Fruit fly (Drosophila melanogaster) whole organism, embryonic: Measurements from ENCODE around the gene CG15514.

Experiments
- Aef1 ChIP-seq: fragments of 200-800 bp; sonication (Bioruptor generic); IDR thresholded peaks from 3 replicates; pipeline ENCODE4 v1.3.6; 2022; ENCODE audit warnings: missing biosample characterization, missing genetic modification characterization
- B-H2 ChIP-seq: fragments of 200-800 bp; sonication (Bioruptor generic); optimal IDR thresholded peaks from 2 replicates; lab custom pipeline; 2018; ENCODE audit warnings: missing biosample characterization, mild to moderate bottlenecking, missing genetic modification characterization
- BEAF-32 ChIP-seq: fragments of 200-800 bp; sonication (Bioruptor generic); optimal IDR thresholded peaks from 3 replicates; lab custom pipeline; 2017; ENCODE audit warnings: missing biosample characterization, missing genetic modification characterization, mild to moderate bottlenecking, moderate library complexity, missing genetic modification reagents
- CG10147 ChIP-seq: fragments of 200-800 bp; sonication (Bioruptor generic); optimal IDR thresholded peaks from 2 replicates; lab custom pipeline; 2019; ENCODE audit warnings: missing biosample characterization, mild to moderate bottlenecking, missing genetic modification characterization, moderate library complexity
- CG10959 ChIP-seq: fragments of 200-800 bp; sonication (Bioruptor generic); IDR thresholded peaks from 2 replicates; pipeline ENCODE4 v1.3.6; 2022; ENCODE audit warnings: missing biosample characterization, missing genetic modification characterization
- CG14710 ChIP-seq: fragments of 200-800 bp; sonication (Bioruptor generic); optimal IDR thresholded peaks from 3 replicates; lab custom pipeline; 2019; ENCODE audit warnings: missing biosample characterization, mild to moderate bottlenecking, missing genetic modification characterization, moderate library complexity
- CG17186 ChIP-seq: fragments of 200-800 bp; sonication (Bioruptor generic); optimal IDR thresholded peaks from 3 replicates; lab custom pipeline; 2017; ENCODE audit warnings: missing biosample characterization, missing genetic modification reagents, missing genetic modification characterization
- CG17912 ChIP-seq: fragments of 200-800 bp; sonication (Bioruptor generic); optimal IDR thresholded peaks from 2 replicates; lab custom pipeline; 2018; ENCODE audit warnings: missing biosample characterization, mild to moderate bottlenecking, missing genetic modification characterization
- CG18476 ChIP-seq: fragments of 200-800 bp; sonication (Bioruptor generic); optimal IDR thresholded peaks from 2 replicates; lab custom pipeline; 2016; ENCODE audit warnings: missing biosample characterization, mild to moderate bottlenecking, missing genetic modification characterization
- CG2712 ChIP-seq: fragments of 200-800 bp; optimal IDR thresholded peaks from 3 replicates; lab custom pipeline; 2019; ENCODE audit warnings: missing biosample characterization, mild to moderate bottlenecking, missing genetic modification characterization, moderate library complexity
- CG32767 ChIP-seq: fragments of 200-800 bp; sonication (Bioruptor generic); IDR thresholded peaks from 2 replicates; pipeline ENCODE4 v1.3.6; 2022; ENCODE audit warnings: missing biosample characterization, missing genetic modification characterization
- CG3847 ChIP-seq: fragments of 200-800 bp; sonication (Bioruptor generic); IDR thresholded peaks from 2 replicates; pipeline ENCODE4 v1.3.6; 2022; ENCODE audit warnings: missing biosample characterization, missing genetic modification characterization
- CG4424 ChIP-seq: fragments of 200-800 bp; sonication (Bioruptor generic); optimal IDR thresholded peaks from 3 replicates; lab custom pipeline; 2016; ENCODE audit warnings: missing biosample characterization, missing genetic modification characterization
- CG6654 ChIP-seq: fragments of 200-800 bp; sonication (Bioruptor generic); optimal IDR thresholded peaks from 2 replicates; lab custom pipeline; 2017; ENCODE audit warnings: missing biosample characterization, mild to moderate bottlenecking, missing genetic modification characterization
- CG6813 ChIP-seq: fragments of 200-800 bp; sonication (Bioruptor generic); optimal IDR thresholded peaks from 2 replicates; lab custom pipeline; 2017; ENCODE audit warnings: missing biosample characterization, missing genetic modification characterization, mild to moderate bottlenecking, moderate library complexity, missing genetic modification reagents
- CG7271 ChIP-seq: fragments of 200-800 bp; sonication (Bioruptor generic); optimal IDR thresholded peaks from 2 replicates; lab custom pipeline; 2018; ENCODE audit warnings: missing biosample characterization, mild to moderate bottlenecking, missing genetic modification characterization, moderate library complexity
- CG8924 ChIP-seq: fragments of 200-800 bp; optimal IDR thresholded peaks from 3 replicates; lab custom pipeline; 2019; ENCODE audit warnings: missing biosample characterization, mild to moderate bottlenecking, missing genetic modification characterization, moderate library complexity
- CG9437 ChIP-seq: fragments of 200-800 bp; sonication (Bioruptor generic); optimal IDR thresholded peaks from 2 replicates; lab custom pipeline; 2018; ENCODE audit warnings: missing biosample characterization, mild to moderate bottlenecking, missing genetic modification characterization
- CG9797 ChIP-seq: fragments of 200-800 bp; sonication (Bioruptor generic); optimal IDR thresholded peaks from 3 replicates; lab custom pipeline; 2018; ENCODE audit warnings: missing biosample characterization, mild to moderate bottlenecking, missing genetic modification characterization
- CHES-1-like ChIP-seq: fragments of 200-800 bp; sonication (Bioruptor generic); optimal IDR thresholded peaks from 2 replicates; lab custom pipeline; 2016; ENCODE audit warnings: missing biosample characterization, missing genetic modification characterization
- CTCF ChIP-seq: fragments of 200-800 bp; sonication (Bioruptor generic); optimal IDR thresholded peaks from 2 replicates; lab custom pipeline; 2017; ENCODE audit warnings: missing biosample characterization, mild to moderate bottlenecking, missing genetic modification characterization, moderate library complexity
- CrebB ChIP-seq: fragments of 200-800 bp; sonication (Bioruptor generic); optimal IDR thresholded peaks from 3 replicates; lab custom pipeline; 2018; ENCODE audit warnings: missing biosample characterization, mild to moderate bottlenecking, missing genetic modification characterization
- Fer1 ChIP-seq: fragments of 200-800 bp; sonication (Bioruptor generic); optimal IDR thresholded peaks from 2 replicates; lab custom pipeline; 2017; ENCODE audit warnings: missing biosample characterization, mild to moderate bottlenecking, missing genetic modification characterization
- Fer2 ChIP-seq: fragments of 200-800 bp; sonication (Bioruptor generic); optimal IDR thresholded peaks from 2 replicates; lab custom pipeline; 2018; ENCODE audit warnings: missing biosample characterization, mild to moderate bottlenecking, missing genetic modification characterization, moderate library complexity
- HLH54F ChIP-seq: fragments of 200-800 bp; sonication (Bioruptor generic); optimal IDR thresholded peaks from 3 replicates; lab custom pipeline; 2016; ENCODE audit warnings: missing biosample characterization, missing genetic modification characterization
- Hr78 ChIP-seq, 2 experiments: fragments of 200-800 bp in 1 of 2; fragments of >200 bp in 1 of 2; sonication (Bioruptor generic) in 1 of 2; optimal IDR thresholded peaks; 2 replicates each; lab custom pipeline; 2017 to 2019; ENCODE audit warnings: missing biosample characterization in 2 of 2, missing genetic modification characterization in 2 of 2, mild to moderate bottlenecking in 1 of 2, moderate library complexity in 1 of 2
- MBD-R2 ChIP-seq: fragments of 200-800 bp; sonication (Bioruptor generic); IDR thresholded peaks from 2 replicates; pipeline ENCODE4 v1.3.6; 2022; ENCODE audit warnings: missing biosample characterization, missing genetic modification characterization
- Mes4 ChIP-seq: fragments of 200-800 bp; sonication (Bioruptor generic); optimal IDR thresholded peaks from 2 replicates; lab custom pipeline; 2016; ENCODE audit warnings: missing biosample characterization, missing genetic modification characterization
- Mrtf ChIP-seq: fragments of 200-800 bp; sonication (Bioruptor generic); IDR thresholded peaks from 3 replicates; pipeline ENCODE4 v1.3.6; 2022; ENCODE audit warnings: missing biosample characterization, missing genetic modification characterization
- NfI ChIP-seq: fragments of 200-800 bp; sonication (Bioruptor generic); optimal IDR thresholded peaks from 3 replicates; lab custom pipeline; 2018; ENCODE audit warnings: missing biosample characterization, mild to moderate bottlenecking, missing genetic modification characterization, moderate library complexity
- Rfx ChIP-seq: fragments of 200-800 bp; sonication (Bioruptor generic); IDR thresholded peaks from 2 replicates; pipeline ENCODE4 v1.3.6; 2022; ENCODE audit warnings: missing biosample characterization, missing genetic modification characterization
- Six4 ChIP-seq: fragments of 200-800 bp; sonication (Bioruptor generic); optimal IDR thresholded peaks from 2 replicates; lab custom pipeline; 2016; ENCODE audit warnings: missing biosample characterization, missing genetic modification characterization
- Spps ChIP-seq: fragments of 200-800 bp; sonication (Bioruptor generic); optimal IDR thresholded peaks from 2 replicates; lab custom pipeline; 2018; ENCODE audit warnings: missing biosample characterization, mild to moderate bottlenecking, missing genetic modification characterization
- ase ChIP-seq: fragments of 200-800 bp; sonication (Bioruptor generic); IDR thresholded peaks from 3 replicates; pipeline ENCODE4 v1.3.6; 2022; ENCODE audit warnings: missing biosample characterization, missing genetic modification characterization
- bsh ChIP-seq, 2 experiments: fragments of 200-800 bp; sonication (Bioruptor generic); optimal IDR thresholded peaks; 2 replicates each; lab custom pipeline; 2017 to 2018; ENCODE audit warnings: mild to moderate bottlenecking in 2 of 2, missing biosample characterization in 2 of 2, missing genetic modification characterization in 2 of 2, moderate library complexity in 1 of 2
- cato ChIP-seq: fragments of 200-800 bp; sonication (Bioruptor generic); optimal IDR thresholded peaks from 2 replicates; lab custom pipeline; 2016; ENCODE audit warnings: missing biosample characterization, missing genetic modification characterization, borderline replicate concordance
- chif ChIP-seq, 2 experiments: fragments of 200-800 bp; sonication (Bioruptor generic); optimal IDR thresholded peaks; 3 replicates each; lab custom pipeline; 2016; ENCODE audit warnings: missing biosample characterization in 2 of 2, missing genetic modification characterization in 2 of 2
- dati ChIP-seq: fragments of 200-800 bp; sonication (Bioruptor generic); IDR thresholded peaks from 2 replicates; pipeline ENCODE4 v1.3.6; 2022; ENCODE audit warnings: missing biosample characterization, missing genetic modification characterization
- grn ChIP-seq: fragments of 200-800 bp; sonication (Bioruptor generic); optimal IDR thresholded peaks from 3 replicates; lab custom pipeline; 2017; ENCODE audit warnings: missing biosample characterization, missing genetic modification characterization
- ind ChIP-seq: fragments of 200-800 bp; sonication (Bioruptor generic); optimal IDR thresholded peaks from 3 replicates; lab custom pipeline; 2016; ENCODE audit warnings: missing biosample characterization, missing genetic modification characterization
- jigr1 ChIP-seq: fragments of 200-800 bp; sonication (Bioruptor generic); IDR thresholded peaks from 3 replicates; pipeline ENCODE4 v1.3.6; 2022; ENCODE audit warnings: missing biosample characterization, missing genetic modification characterization
- lab ChIP-seq: fragments of 200-800 bp; sonication (Bioruptor generic); optimal IDR thresholded peaks from 3 replicates; lab custom pipeline; 2017; ENCODE audit warnings: missing biosample characterization, missing genetic modification characterization, mild to moderate bottlenecking, moderate library complexity, missing genetic modification reagents
- nerfin-1 ChIP-seq: fragments of 200-800 bp; sonication (Bioruptor generic); optimal IDR thresholded peaks from 3 replicates; lab custom pipeline; 2019; ENCODE audit warnings: missing biosample characterization, mild to moderate bottlenecking, missing genetic modification characterization, moderate library complexity
- nom ChIP-seq: fragments of 200-800 bp; sonication (Bioruptor generic); optimal IDR thresholded peaks from 2 replicates; lab custom pipeline; 2017; ENCODE audit warnings: missing biosample characterization, missing genetic modification characterization, mild to moderate bottlenecking, moderate library complexity, missing genetic modification reagents
- rib ChIP-seq: fragments of 200-800 bp; sonication (Bioruptor generic); IDR thresholded peaks from 2 replicates; pipeline ENCODE4 v1.3.6; 2022; ENCODE audit warnings: missing biosample characterization, missing genetic modification characterization
- run ChIP-seq: fragments of 200-800 bp; sonication (Bioruptor generic); optimal IDR thresholded peaks from 3 replicates; lab custom pipeline; 2018; ENCODE audit warnings: missing biosample characterization, mild to moderate bottlenecking, missing genetic modification characterization
- scrt ChIP-seq: fragments of 200-800 bp; sonication (Bioruptor generic); optimal IDR thresholded peaks from 2 replicates; lab custom pipeline; 2018; ENCODE audit warnings: missing biosample characterization, mild to moderate bottlenecking, missing genetic modification characterization, moderate library complexity
- slou ChIP-seq: fragments of 200-800 bp; sonication (Bioruptor generic); optimal IDR thresholded peaks from 3 replicates; lab custom pipeline; 2016; ENCODE audit warnings: missing biosample characterization, missing genetic modification characterization
- sug ChIP-seq: fragments of 200-800 bp; optimal IDR thresholded peaks from 2 replicates; lab custom pipeline; 2019; ENCODE audit warnings: missing biosample characterization, mild to moderate bottlenecking, missing genetic modification characterization, moderate library complexity
- wek ChIP-seq: fragments of 200-800 bp; sonication (Bioruptor generic); optimal IDR thresholded peaks from 3 replicates; lab custom pipeline; 2018; ENCODE audit warnings: missing biosample characterization, mild to moderate bottlenecking, missing genetic modification characterization, moderate library complexity

Gene CG15514

DNA sequence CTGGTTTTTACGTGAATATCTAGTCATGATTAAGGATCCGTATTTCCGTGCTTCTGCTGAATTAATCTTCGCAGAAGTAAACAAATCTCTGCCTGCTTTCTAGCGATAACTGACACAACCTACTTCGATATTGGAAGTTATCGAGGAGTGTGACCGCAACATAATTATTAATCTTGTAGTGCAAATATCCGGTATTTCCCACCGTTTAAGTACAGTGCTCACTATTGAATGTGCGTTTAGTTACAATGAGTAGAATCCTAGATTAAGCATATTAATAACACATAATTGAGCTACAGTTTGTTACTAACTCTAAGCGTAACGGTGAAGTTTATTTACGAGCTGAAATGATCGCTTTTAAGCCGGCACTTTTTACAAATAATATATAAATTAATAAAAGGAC lies 1.5 kb downstream of the CG15514 start (continued):
- TF ChIP-seq Spps (tag; lab: Kevin White, UChicago) (peak; percentile 5), HLH54F (peak; percentile 21), B-H2 (GFP tag; lab: Kevin White, UChicago) (peak; percentile 86), rib (GFP tag; lab: Robert Waterston, UW) (0 out of 2 replicates have a peak, but pooled peaks have one; percentile 14), cato (GFP tag; lab: Kevin White, UChicago) (no peak), CG18476 (peak; percentile 21), CG2712 (tag; lab: Kevin White, UChicago) (peak; percentile 56), CG6654 (GFP tag; lab: Kevin White, UChicago) (no peak), scrt (GFP tag; lab: Kevin White, UChicago) (no peak), slou (GFP tag; lab: Kevin White, UChicago) (no peak), CG9797 (GFP tag; lab: Kevin White, UChicago) (peak; percentile 65), ase (GFP tag; lab: Robert Waterston, UW) (peak; percentile 28; the same call in 1 of the 3 replicates), CHES-1-like (peak; percentile 39), Six4 (GFP tag; lab: Kevin White, UChicago) (peak; percentile 8), CG4424 (GFP tag; lab: Kevin White, UChicago) (peak; percentile 27), jigr1 (GFP tag; lab: Robert Waterston, UW) (no peak), CG6813 (GFP tag; lab: Kevin White, UChicago) (peak; percentile 30), nerfin-1 (peak; percentile 16), chif (GFP tag; optimal IDR thresholded peaks at IDR 0.05; lab: Kevin White, UChicago) (peak in 1 of 2 experiments; percentile 28), BEAF-32 (peak; percentile 34), CG3847 (peak; percentile 49; the same call in 1 of the 2 replicates), MBD-R2 (GFP tag; lab: Robert Waterston, UW) (peak; percentile 68), grn (GFP tag; lab: Kevin White, UChicago) (peak; percentile 56), CG32767 (GFP tag; lab: Robert Waterston, UW) (no peak), CG8924 (peak; percentile 42), Rfx (GFP tag; lab: Robert Waterston, UW) (peak; percentile 81), CG10147 (GFP tag; lab: Kevin White, UChicago) (peak; percentile 40), nom (GFP tag; lab: Kevin White, UChicago) (no peak), Mrtf (GFP tag; lab: Robert Waterston, UW) (peak; percentile 50; the same call in 1 of the 3 replicates), Fer2 (tag; lab: Kevin White, UChicago) (no peak), Mes4 (GFP tag; lab: Kevin White, UChicago) (no peak), CG7271 (tag; lab: Kevin White, UChicago) (peak; percentile 45), lab (GFP tag; lab: Kevin White, UChicago) (no peak), dati (peak; percentile 23; the same call in 1 of the 2 replicates), CG9437 (peak; percentile 3), NfI (peak; percentile 61), Fer1 (GFP tag; lab: Kevin White, UChicago) (peak; percentile 68), sug (tag; lab: Kevin White, UChicago) (peak; percentile 15), Hr78 (GFP tag; optimal IDR thresholded peaks at IDR 0.05; lab: Kevin White, UChicago) (no peak), Aef1 (GFP tag; lab: Robert Waterston, UW) (peak; percentile 13; the same call in 1 of the 3 replicates), CrebB (tag; lab: Kevin White, UChicago) (peak; percentile 53), wek (GFP tag; lab: Kevin White, UChicago) (peak; percentile 34), ind (peak; percentile 39), bsh (GFP tag; optimal IDR thresholded peaks at IDR 0.05; lab: Kevin White, UChicago) (peak in 1 of 2 experiments; percentile 24), CG10959 (GFP tag; lab: Robert Waterston, UW) (no peak), CG17186 (peak; percentile 62), CG14710 (tag; lab: Kevin White, UChicago) (peak; percentile 78), CTCF (GFP tag; lab: Kevin White, UChicago) (peak; percentile 31), CG17912 (GFP tag; lab: Kevin White, UChicago) (peak; percentile 55), run (tag; lab: Kevin White, UChicago) (no peak)
